1 fruit fly cellular context compared by ENCODE assay signal in genomic region chrX:14169068-14169642, dm6.
TF ChIP-seq lines count a peak whose summit lies in the region.

Gene CG12480 (plus strand): TSS chrX:14169592.

TF ChIP-seq in whole organism, embryonic, 481 proteins besides CTCF, POLR2A, EP300 and RAD21 (continued from another document):
- 0 out of 2 replicates have a peak, but pooled peaks have one; percentile 28 for TF ChIP-seq wdn (GFP tag; IDR thresholded peaks at IDR 0.05; lab: Robert Waterston, UW)
- peak; percentile 38; the same call in 1 of the 2 replicates for TF ChIP-seq CG4404 (GFP tag; IDR thresholded peaks at IDR 0.05; lab: Robert Waterston, UW)
- 0 out of 2 replicates have a peak, but pooled peaks have one; percentile 25 for TF ChIP-seq CG11085 (GFP tag; IDR thresholded peaks at IDR 0.05; lab: Robert Waterston, UW)
- peak; percentile 34 for TF ChIP-seq Ets65A (GFP tag; lab: Kevin White, UChicago)
- peak in 1 of 2 experiments; percentile 0 for TF ChIP-seq chif (GFP tag; optimal IDR thresholded peaks at IDR 0.05; lab: Kevin White, UChicago)
- TF ChIP-seq ranshi (GFP tag; IDR thresholded peaks at IDR 0.05; lab: Robert Waterston, UW) = peak; percentile 55; the same call in 1 of the 2 replicates
- TF ChIP-seq bcd (GFP tag; optimal IDR thresholded peaks at IDR 0.05; lab: Kevin White, UChicago) = peak; percentile 31
- TF ChIP-seq CG13296 (GFP tag; optimal IDR thresholded peaks at IDR 0.05; lab: Kevin White, UChicago) = peak; percentile 51
- no peak for TF ChIP-seq pros (GFP tag; optimal IDR thresholded peaks at IDR 0.05; lab: Kevin White, UChicago)
- TF ChIP-seq unpg (GFP tag; optimal IDR thresholded peaks at IDR 0.05; lab: Kevin White, UChicago) = peak; percentile 61
- peak; percentile 5 for TF ChIP-seq Chrac-16 (GFP tag; optimal IDR thresholded peaks at IDR 0.05; lab: Kevin White, UChicago)
- peak; percentile 66; the same call in 1 of the 2 replicates for TF ChIP-seq lmd (GFP tag; IDR thresholded peaks at IDR 0.05; lab: Robert Waterston, UW)
- TF ChIP-seq slou (GFP tag; optimal IDR thresholded peaks at IDR 0.05; lab: Kevin White, UChicago) = peak; percentile 33
- peak; percentile 18 to 39 for TF ChIP-seq dpn (GFP tag; optimal IDR thresholded peaks at IDR 0.05; lab: Kevin White, UChicago)
- TF ChIP-seq grau (tag; optimal IDR thresholded peaks at IDR 0.05; lab: Kevin White, UChicago) = peak; percentile 73
- TF ChIP-seq so (GFP tag; IDR thresholded peaks at IDR 0.05; lab: Robert Waterston, UW) = peak; percentile 52; the same call in 1 of the 3 replicates
- TF ChIP-seq HHEX (GFP tag; optimal IDR thresholded peaks at IDR 0.05; lab: Kevin White, UChicago) = peak; percentile 46
- TF ChIP-seq Trl (optimal IDR thresholded peaks at IDR 0.05; lab: Kevin White, UChicago) = no peak
- peak; percentile 4 for TF ChIP-seq Trl (GFP tag; optimal IDR thresholded peaks at IDR 0.05; lab: Kevin White, UChicago)
- TF ChIP-seq PHDP (tag; optimal IDR thresholded peaks at IDR 0.05; lab: Kevin White, UChicago) = peak; percentile 55
- TF ChIP-seq CG32772 (GFP tag; IDR thresholded peaks at IDR 0.05; lab: Robert Waterston, UW) = peak; percentile 13; the same call in 1 of the 2 replicates
- TF ChIP-seq Taf1 (GFP tag; IDR thresholded peaks at IDR 0.05; lab: Robert Waterston, UW) = peak; percentile 75
- peak; percentile 64 for TF ChIP-seq Dip3 (GFP tag; optimal IDR thresholded peaks at IDR 0.05; lab: Kevin White, UChicago)
- TF ChIP-seq mirr (GFP tag; optimal IDR thresholded peaks at IDR 0.05; lab: Kevin White, UChicago) = peak; percentile 31
- no peak for TF ChIP-seq CG1603 (tag; optimal IDR thresholded peaks at IDR 0.05; lab: Kevin White, UChicago)
- peak; percentile 28 for TF ChIP-seq abd-A (tag; optimal IDR thresholded peaks at IDR 0.05; lab: Kevin White, UChicago)
- peak; percentile 54 for TF ChIP-seq pho (GFP tag; optimal IDR thresholded peaks at IDR 0.05; lab: Kevin White, UChicago)
- peak; percentile 64 for TF ChIP-seq gsb (GFP tag; IDR thresholded peaks at IDR 0.05; lab: Robert Waterston, UW)
- TF ChIP-seq cwo (GFP tag; optimal IDR thresholded peaks at IDR 0.05; lab: Kevin White, UChicago) = peak; percentile 27
- peak; percentile 54; the same call in 1 of the 2 replicates for TF ChIP-seq cas (GFP tag; IDR thresholded peaks at IDR 0.05; lab: Robert Waterston, UW)
- no peak for TF ChIP-seq CG13424 (tag; optimal IDR thresholded peaks at IDR 0.05; lab: Kevin White, UChicago)
